Worm (Caenorhabditis elegans): ENCODE results near the gene F25E5.8.
A peak's percentile ranks its signal among the peaks of the same experiment; 100 is the strongest.

The F25E5.8 gene

DNA sequence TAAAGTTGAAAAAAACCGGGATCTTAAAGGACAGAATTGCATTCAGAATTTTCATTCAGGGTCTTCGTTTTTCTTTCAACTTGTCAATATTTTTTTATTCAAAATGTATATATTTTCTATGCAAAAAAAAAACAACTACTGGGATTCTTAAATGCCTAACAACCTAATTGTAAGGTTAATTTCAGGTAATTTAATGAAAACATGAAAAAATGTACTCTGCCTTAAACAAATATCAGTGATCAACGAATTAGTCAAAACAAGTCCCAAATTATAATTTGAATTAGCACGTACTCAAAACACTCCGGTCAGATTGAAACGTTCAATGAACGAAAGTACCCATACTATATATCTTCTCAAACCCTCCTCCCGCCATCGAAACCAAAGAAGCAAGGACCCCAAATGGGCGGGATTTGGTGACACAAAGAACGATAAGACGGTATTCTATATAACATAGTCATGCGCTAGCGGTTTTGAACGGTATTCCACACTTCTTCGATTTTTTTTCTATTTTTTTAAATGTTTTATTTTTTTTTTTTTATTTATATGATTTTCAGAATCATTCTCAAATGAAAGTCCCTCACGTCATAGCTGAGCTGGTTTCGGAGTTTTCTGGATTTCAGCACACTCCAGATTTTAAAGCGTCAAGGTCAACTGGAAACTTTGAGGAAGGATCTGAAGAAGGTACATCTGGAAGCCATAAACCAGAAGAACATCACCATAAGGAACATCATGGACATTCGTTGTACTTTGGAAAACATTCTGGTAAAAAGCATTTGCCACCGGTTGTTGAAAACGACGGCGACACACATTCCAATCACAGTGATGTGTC, at the start of gene F25E5.8, which contains the start of gene ddo-2:
TSS of gene F25E5.8 (plus strand) at position 555 of the 829 bp plus-strand sequence.
TSS of gene ddo-2 (minus strand) at position 330 of the 829 bp plus-strand sequence.
- no peak for TF ChIP-seq hlh-11 (tag; optimal IDR thresholded peaks at IDR 0.05)
- no peak for TF ChIP-seq unc-39 (tag; optimal IDR thresholded peaks at IDR 0.05)
- peak; percentile 74 for TF ChIP-seq ama-1 (optimal IDR thresholded peaks at IDR 0.05)
- TF ChIP-seq Y48G9A.11 (GFP tag; IDR thresholded peaks at IDR 0.05), result no peak
- no peak for TF ChIP-seq nhr-76 (tag; optimal IDR thresholded peaks at IDR 0.05)
- no peak for TF ChIP-seq snpc-4 (tag; optimal IDR thresholded peaks at IDR 0.05)
- TF ChIP-seq mdl-1 (tag; optimal IDR thresholded peaks at IDR 0.05), result peak in 1 of 2 experiments; percentile 3
- TF ChIP-seq cey-2 (tag; optimal IDR thresholded peaks at IDR 0.05; ENCODE audit: borderline replicate concordance, insufficient read depth), result no peak
- TF ChIP-seq nhr-28 (tag; optimal IDR thresholded peaks at IDR 0.05), result peak; percentile 55
- TF ChIP-seq ztf-11 (tag; optimal IDR thresholded peaks at IDR 0.05), result no peak
- peak in 1 of 2 experiments; percentile 41 for TF ChIP-seq hif-1 (tag; optimal IDR thresholded peaks at IDR 0.05)
- TF ChIP-seq dmd-6 (GFP tag; IDR thresholded peaks at IDR 0.05), result no peak
- TF ChIP-seq set-16 (GFP tag; IDR thresholded peaks at IDR 0.05), result no peak
- no peak for TF ChIP-seq nhr-111 (GFP tag; optimal IDR thresholded peaks at IDR 0.05)
- TF ChIP-seq pha-4 (GFP tag; IDR thresholded peaks at IDR 0.05), result no peak
- no peak for TF ChIP-seq pha-4 (tag; optimal IDR thresholded peaks at IDR 0.05)
- no peak for TF ChIP-seq lin-38 (GFP tag; IDR thresholded peaks at IDR 0.05)
- no peak for TF ChIP-seq nhr-6 (tag; optimal IDR thresholded peaks at IDR 0.05)
- TF ChIP-seq daf-16 (GFP tag; optimal IDR thresholded peaks at IDR 0.05), result no peak
- TF ChIP-seq daf-16 (tag; optimal IDR thresholded peaks at IDR 0.05), result no peak
- no peak for TF ChIP-seq zip-11 (GFP tag; IDR thresholded peaks at IDR 0.05)
- TF ChIP-seq ceh-32 (tag; optimal IDR thresholded peaks at IDR 0.05; ENCODE audit: poor library complexity), result no peak
- no peak for TF ChIP-seq spr-3 (GFP tag; optimal IDR thresholded peaks at IDR 0.05)
- TF ChIP-seq rbr-2 (tag; optimal IDR thresholded peaks at IDR 0.05), result no peak
- TF ChIP-seq hlh-30 (tag; optimal IDR thresholded peaks at IDR 0.05; ENCODE audit: insufficient read depth), result peak; percentile 33
- TF ChIP-seq ceh-62 (tag; optimal IDR thresholded peaks at IDR 0.05), result no peak
- TF ChIP-seq zfp-3 (GFP tag; conservative IDR thresholded peaks at IDR 0.05), result 0 out of 2 replicates have a peak, but pooled peaks have one; percentile 22
- TF ChIP-seq dve-1 (tag; optimal IDR thresholded peaks at IDR 0.05; ENCODE audit: insufficient read depth), result peak; percentile 15
- TF ChIP-seq ZK337.2 (GFP tag; IDR thresholded peaks at IDR 0.05), result no peak
- TF ChIP-seq unc-62 (GFP tag; optimal IDR thresholded peaks at IDR 0.05 in 1 of 2), result no peak
- TF ChIP-seq unc-62 (tag; optimal IDR thresholded peaks at IDR 0.05), result no peak
- no peak for TF ChIP-seq lir-3 (tag; optimal IDR thresholded peaks at IDR 0.05)
- TF ChIP-seq Y105C5A.15 (GFP tag; IDR thresholded peaks at IDR 0.05), result no peak
- no peak for TF ChIP-seq ceh-44 (GFP tag; IDR thresholded peaks at IDR 0.05)
- no peak for TF ChIP-seq Y5F2A.4 (GFP tag; optimal IDR thresholded peaks at IDR 0.05)
- no peak for TF ChIP-seq fos-1 (tag; optimal IDR thresholded peaks at IDR 0.05)
- no peak for TF ChIP-seq snpc-1.2 (GFP tag; IDR thresholded peaks at IDR 0.05)
- TF ChIP-seq madf-5 (GFP tag; IDR thresholded peaks at IDR 0.05), result no peak
- no peak for TF ChIP-seq nhr-237 (tag; optimal IDR thresholded peaks at IDR 0.05)
- TF ChIP-seq daf-12 (tag; optimal IDR thresholded peaks at IDR 0.05), result no peak
- no peak for TF ChIP-seq F49E8.2 (tag; optimal IDR thresholded peaks at IDR 0.05; ENCODE audit: borderline replicate concordance)
- no peak for TF ChIP-seq fkh-10 (GFP tag; optimal IDR thresholded peaks at IDR 0.05)
- TF ChIP-seq lsy-2 (tag; optimal IDR thresholded peaks at IDR 0.05), result no peak
- TF ChIP-seq hmg-1.1 (GFP tag; IDR thresholded peaks at IDR 0.05), result 0 out of 2 replicates have a peak, but pooled peaks have one; percentile 28
- peak; percentile 97 for TF ChIP-seq aha-1 (tag)
- TF ChIP-seq F10B5.3 (tag; optimal IDR thresholded peaks at IDR 0.05), result no peak
- no peak for TF ChIP-seq aly-2 (tag; optimal IDR thresholded peaks at IDR 0.05)
